Worm (Caenorhabditis elegans): ENCODE measurements around the gene H21P03.10.
A peak's percentile ranks its signal among the peaks of the same experiment; 100 is the strongest.

H21P03.10 gene

ce11 chrIV:11491422-11491821, 9.1 kb upstream of the H21P03.10 start:
- TF ChIP-seq jun-1 (tag; optimal IDR thresholded peaks at IDR 0.05) (no peak), ZK546.5 (tag; optimal IDR thresholded peaks at IDR 0.05) (no peak), fkh-10 (GFP tag; optimal IDR thresholded peaks at IDR 0.05) (no peak), nhr-12 (tag; optimal IDR thresholded peaks at IDR 0.05) (no peak), mdl-1 (tag; optimal IDR thresholded peaks at IDR 0.05) (no peak), nhr-11 (tag; optimal IDR thresholded peaks at IDR 0.05) (no peak), elt-2 (tag; optimal IDR thresholded peaks at IDR 0.05) (no peak), sea-2 (GFP tag; optimal IDR thresholded peaks at IDR 0.05) (no peak), nhr-23 (tag; optimal IDR thresholded peaks at IDR 0.05) (peak; percentile 52), pqm-1 (tag; optimal IDR thresholded peaks at IDR 0.05) (no peak), elt-1 (tag; optimal IDR thresholded peaks at IDR 0.05) (peak; percentile 24), daf-12 (tag; optimal IDR thresholded peaks at IDR 0.05) (no peak), nhr-25 (tag; optimal IDR thresholded peaks at IDR 0.05) (peak; percentile 57), eor-1 (tag; optimal IDR thresholded peaks at IDR 0.05) (no peak), nhr-67 (tag; optimal IDR thresholded peaks at IDR 0.05) (no peak), aly-2 (tag; optimal IDR thresholded peaks at IDR 0.05) (no peak), nfya-1 (tag; optimal IDR thresholded peaks at IDR 0.05; ENCODE audit: insufficient read depth) (peak; percentile 1), ama-1 (optimal IDR thresholded peaks at IDR 0.05) (no peak), egl-5 (tag; optimal IDR thresholded peaks at IDR 0.05) (no peak), nhr-76 (tag; optimal IDR thresholded peaks at IDR 0.05) (no peak), hmg-11 (tag; optimal IDR thresholded peaks at IDR 0.05) (peak; percentile 2), nhr-237 (tag; optimal IDR thresholded peaks at IDR 0.05) (no peak), R02D3.7 (tag; optimal IDR thresholded peaks at IDR 0.05) (no peak), lin-39 (tag; optimal IDR thresholded peaks at IDR 0.05) (no peak), nhr-43 (tag; optimal IDR thresholded peaks at IDR 0.05; ENCODE audit: poor library complexity, severe bottlenecking) (peak; percentile 71), ceh-28 (tag; optimal IDR thresholded peaks at IDR 0.05) (no peak), nhr-77 (tag; optimal IDR thresholded peaks at IDR 0.05) (no peak), egl-27 (tag; optimal IDR thresholded peaks at IDR 0.05) (no peak), ztf-4 (tag; optimal IDR thresholded peaks at IDR 0.05) (no peak), nhr-28 (tag; optimal IDR thresholded peaks at IDR 0.05) (no peak), unc-39 (tag; optimal IDR thresholded peaks at IDR 0.05) (no peak), fos-1 (tag; optimal IDR thresholded peaks at IDR 0.05) (no peak), lsy-12 (tag; optimal IDR thresholded peaks at IDR 0.05) (peak; percentile 20), unc-62 (GFP tag; optimal IDR thresholded peaks at IDR 0.05) (no peak), elt-3 (tag; optimal IDR thresholded peaks at IDR 0.05) (no peak), skn-1 (tag; optimal IDR thresholded peaks at IDR 0.05) (no peak)

- TF ChIP-seq elt-2 (tag; optimal IDR thresholded peaks at IDR 0.05) = peak; percentile 6
- no peak for TF ChIP-seq daf-12 (tag; optimal IDR thresholded peaks at IDR 0.05)
Observed at ce11 chrIV:11492345-11492744, 8.2 kb upstream of the H21P03.10 start.

ce11 chrIV:11493899-11494298, 6.6 kb upstream of the H21P03.10 start:
- TF ChIP-seq elt-1 (tag; optimal IDR thresholded peaks at IDR 0.05) = no peak
- peak; percentile 45 for TF ChIP-seq nhr-25 (tag; optimal IDR thresholded peaks at IDR 0.05)
- TF ChIP-seq nhr-23 (tag; optimal IDR thresholded peaks at IDR 0.05) = peak; percentile 47
- TF ChIP-seq nhr-43 (tag; optimal IDR thresholded peaks at IDR 0.05; ENCODE audit: poor library complexity, severe bottlenecking) = peak; percentile 34
- no peak for TF ChIP-seq elt-2 (tag; optimal IDR thresholded peaks at IDR 0.05)
- no peak for TF ChIP-seq pha-4 (tag; optimal IDR thresholded peaks at IDR 0.05)
- peak; percentile 29 for TF ChIP-seq ceh-28 (tag; optimal IDR thresholded peaks at IDR 0.05)
- no peak for TF ChIP-seq lin-15B (tag; optimal IDR thresholded peaks at IDR 0.05)

- TF ChIP-seq ztf-11 (tag; optimal IDR thresholded peaks at IDR 0.05) (no peak), elt-1 (tag; optimal IDR thresholded peaks at IDR 0.05) (peak; percentile 34), lin-39 (tag; optimal IDR thresholded peaks at IDR 0.05) (peak; percentile 45), nfya-1 (tag; optimal IDR thresholded peaks at IDR 0.05; ENCODE audit: insufficient read depth) (peak; percentile 63), hmg-11 (tag; optimal IDR thresholded peaks at IDR 0.05) (peak; percentile 59), sea-2 (GFP tag; optimal IDR thresholded peaks at IDR 0.05) (no peak), fkh-10 (GFP tag; optimal IDR thresholded peaks at IDR 0.05) (peak; percentile 18)
Observed at ce11 chrIV:11494924-11495323, 5.6 kb upstream of the H21P03.10 start.
